Worm (Caenorhabditis elegans): ENCODE data around the gene twnk-1.

The twnk-1 gene

ce11 chrX:5828085-5828484 is 37.1 kb downstream of the twnk-1 start:
- peak; percentile 47 for TF ChIP-seq crh-2 (tag; optimal IDR thresholded peaks at IDR 0.05)
- TF ChIP-seq nhr-6 (tag; optimal IDR thresholded peaks at IDR 0.05): peak; percentile 43
- peak; percentile 13 for TF ChIP-seq lin-13 (GFP tag; optimal IDR thresholded peaks at IDR 0.05)
- peak; percentile 65 for TF ChIP-seq nhr-21 (tag; optimal IDR thresholded peaks at IDR 0.05)
- peak; percentile 55 for TF ChIP-seq fos-1 (tag; optimal IDR thresholded peaks at IDR 0.05)
- TF ChIP-seq ZK546.5 (tag; optimal IDR thresholded peaks at IDR 0.05): no peak
- no peak for TF ChIP-seq unc-39 (tag; optimal IDR thresholded peaks at IDR 0.05)
- peak; percentile 50 for TF ChIP-seq sma-3 (GFP tag; optimal IDR thresholded peaks at IDR 0.05)
- no peak for TF ChIP-seq R02D3.7 (tag; optimal IDR thresholded peaks at IDR 0.05)
- no peak for TF ChIP-seq Y55F3AM.14 (GFP tag; optimal IDR thresholded peaks at IDR 0.05)
- no peak for TF ChIP-seq aly-2 (tag; optimal IDR thresholded peaks at IDR 0.05)
- peak in 1 of 2 experiments; percentile 7 for TF ChIP-seq mdl-1 (tag; optimal IDR thresholded peaks at IDR 0.05)
- TF ChIP-seq blmp-1 (tag; optimal IDR thresholded peaks at IDR 0.05; ENCODE audit: insufficient read depth): peak; percentile 81
- TF ChIP-seq unc-55 (GFP tag; optimal IDR thresholded peaks at IDR 0.05): no peak
- TF ChIP-seq lin-39 (tag; optimal IDR thresholded peaks at IDR 0.05): no peak
- peak; percentile 77 for TF ChIP-seq ceh-16 (tag; optimal IDR thresholded peaks at IDR 0.05)
- peak in 1 of 2 experiments; percentile 21 for TF ChIP-seq lsy-2 (tag; optimal IDR thresholded peaks at IDR 0.05)
- TF ChIP-seq sma-9 (GFP tag; optimal IDR thresholded peaks at IDR 0.05): peak; percentile 70
- no peak for TF ChIP-seq sma-9 (tag; optimal IDR thresholded peaks at IDR 0.05)
- no peak for TF ChIP-seq nhr-237 (tag; optimal IDR thresholded peaks at IDR 0.05)
- TF ChIP-seq egl-27 (tag; optimal IDR thresholded peaks at IDR 0.05): peak; percentile 50
- TF ChIP-seq nhr-25 (tag; optimal IDR thresholded peaks at IDR 0.05): peak; percentile 88

ce11 chrX:5829175-5829574 is 38.2 kb downstream of the twnk-1 start, which contains the start of gene acp-5:
Gene acp-5, plus strand, starts transcription at chrX:5829435.
- TF ChIP-seq snpc-4 (tag; optimal IDR thresholded peaks at IDR 0.05) (no peak), fos-1 (tag; optimal IDR thresholded peaks at IDR 0.05) (peak; percentile 10)

DNA sequence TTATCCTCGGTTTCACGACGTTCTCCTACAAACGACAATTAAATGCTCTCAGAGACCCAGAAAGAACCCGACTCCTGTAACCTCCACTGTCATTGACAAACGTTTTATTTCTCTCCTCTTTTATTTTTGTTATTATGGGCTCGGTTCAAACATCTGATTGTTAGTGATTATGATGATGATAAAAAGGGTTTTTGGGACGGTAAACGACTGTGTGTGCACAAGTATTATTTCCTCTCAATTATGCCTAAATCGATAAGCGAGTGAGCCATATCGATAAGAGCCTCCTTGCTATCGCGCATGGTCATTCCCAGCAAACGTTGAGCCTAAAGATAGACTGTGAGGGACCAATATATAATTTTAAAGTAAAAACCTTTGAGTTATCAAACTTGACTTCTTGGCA is 40.8 kb downstream of the twnk-1 start:
- TF ChIP-seq nhr-21 (tag; optimal IDR thresholded peaks at IDR 0.05) (no peak), zag-1 (tag; optimal IDR thresholded peaks at IDR 0.05) (no peak), nhr-237 (tag; optimal IDR thresholded peaks at IDR 0.05) (no peak), fos-1 (tag; optimal IDR thresholded peaks at IDR 0.05) (peak; percentile 16)

DNA sequence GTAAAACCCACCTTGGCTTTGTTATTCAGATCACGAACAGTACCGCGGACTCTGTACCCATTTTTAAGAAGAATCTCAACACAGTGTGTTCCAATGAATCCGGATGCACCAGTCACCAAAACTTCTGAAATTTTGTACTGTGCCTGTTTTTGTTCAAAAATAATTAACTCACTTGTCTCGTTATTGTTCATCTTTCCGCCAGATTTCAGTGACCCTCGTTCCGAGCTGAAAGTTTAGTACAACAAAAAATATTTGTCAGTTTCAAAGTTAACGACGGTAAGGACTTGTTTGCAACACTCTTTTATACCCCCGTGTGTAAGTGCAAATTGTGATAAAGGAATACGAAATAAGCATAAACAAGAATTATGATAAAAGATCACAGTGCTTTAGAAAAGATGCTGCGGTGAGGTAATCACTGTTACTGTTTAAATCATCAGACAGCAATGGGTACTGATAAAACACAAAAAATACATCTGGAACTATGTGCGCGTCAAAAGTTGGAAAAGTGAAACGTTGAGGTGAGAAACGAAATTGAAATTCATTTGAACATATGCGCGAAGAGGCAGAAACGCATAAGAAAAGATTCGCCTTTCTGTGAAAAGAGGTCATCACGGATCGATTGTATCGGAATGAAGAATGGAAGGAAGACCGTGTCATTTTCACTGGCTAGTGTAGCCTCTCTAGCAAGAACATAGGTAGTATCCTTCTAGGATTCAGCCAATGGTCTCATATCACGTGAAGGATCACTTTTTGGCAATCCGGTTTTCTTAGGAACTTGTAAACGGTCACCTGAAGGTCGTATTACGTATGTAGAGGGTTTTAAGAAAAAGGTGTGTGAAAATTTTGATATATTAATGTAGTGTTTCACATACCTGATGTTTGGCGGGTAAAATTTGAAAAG is 43.8 kb downstream of the twnk-1 start, which contains the start of gene F13D11.4:
TSS of gene F13D11.4 (minus strand) at position 225 of the 901 bp plus-strand sequence.
- TF ChIP-seq sma-3 (GFP tag; optimal IDR thresholded peaks at IDR 0.05) (peak; percentile 51), Y55F3AM.14 (GFP tag; optimal IDR thresholded peaks at IDR 0.05) (no peak), elt-3 (tag; optimal IDR thresholded peaks at IDR 0.05) (no peak), nhr-25 (tag; optimal IDR thresholded peaks at IDR 0.05) (peak; percentile 27), blmp-1 (tag; optimal IDR thresholded peaks at IDR 0.05; ENCODE audit: insufficient read depth) (peak; percentile 25), sma-9 (GFP tag; optimal IDR thresholded peaks at IDR 0.05) (peak; percentile 38), sma-9 (tag; optimal IDR thresholded peaks at IDR 0.05) (no peak), nhr-21 (tag; optimal IDR thresholded peaks at IDR 0.05) (peak; percentile 58)

DNA sequence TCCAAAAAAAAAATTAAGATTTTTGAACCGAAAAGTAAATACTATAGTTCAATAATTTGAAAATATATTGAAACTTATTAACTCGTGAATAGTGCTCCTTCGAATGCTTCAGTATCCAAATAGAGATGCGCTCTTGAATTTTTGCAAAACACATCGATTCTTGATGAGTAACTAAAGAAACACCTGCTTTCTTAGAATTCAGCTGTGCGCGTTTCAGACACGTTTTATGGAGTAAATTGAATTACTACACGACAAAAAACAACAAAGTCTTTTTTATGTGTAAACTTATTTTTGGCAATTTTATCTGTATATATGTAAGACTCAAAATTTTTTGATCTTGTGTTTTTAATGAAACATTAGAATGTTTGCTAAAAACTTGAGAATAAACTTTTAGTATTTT is 45.5 kb downstream of the twnk-1 start:
- TF ChIP-seq lin-13 (GFP tag; optimal IDR thresholded peaks at IDR 0.05) (no peak), ztf-4 (tag; optimal IDR thresholded peaks at IDR 0.05) (no peak), nhr-10 (tag; optimal IDR thresholded peaks at IDR 0.05) (no peak), R02D3.7 (tag; optimal IDR thresholded peaks at IDR 0.05) (no peak), unc-39 (tag; optimal IDR thresholded peaks at IDR 0.05) (no peak), skn-1 (tag; optimal IDR thresholded peaks at IDR 0.05) (no peak), nhr-12 (tag; optimal IDR thresholded peaks at IDR 0.05) (no peak), crh-2 (tag; optimal IDR thresholded peaks at IDR 0.05) (no peak)

ce11 chrX:5837035-5837434 is 46.0 kb downstream of the twnk-1 start:
- TF ChIP-seq C34F6.9 (tag; optimal IDR thresholded peaks at IDR 0.05) (peak; percentile 49), nhr-11 (tag; optimal IDR thresholded peaks at IDR 0.05) (no peak), nhr-10 (tag; optimal IDR thresholded peaks at IDR 0.05) (no peak), nhr-237 (tag; optimal IDR thresholded peaks at IDR 0.05) (no peak), aly-2 (tag; optimal IDR thresholded peaks at IDR 0.05) (no peak), elt-1 (tag; optimal IDR thresholded peaks at IDR 0.05) (no peak), nhr-21 (tag; optimal IDR thresholded peaks at IDR 0.05) (no peak), nhr-23 (tag; optimal IDR thresholded peaks at IDR 0.05) (no peak), elt-3 (tag; optimal IDR thresholded peaks at IDR 0.05) (no peak), Y55F3AM.14 (GFP tag; optimal IDR thresholded peaks at IDR 0.05) (no peak), ZK546.5 (tag; optimal IDR thresholded peaks at IDR 0.05) (no peak), F13H6.1 (tag; optimal IDR thresholded peaks at IDR 0.05) (peak; percentile 69), sem-4 (tag; optimal IDR thresholded peaks at IDR 0.05) (peak; percentile 76), ztf-11 (tag; optimal IDR thresholded peaks at IDR 0.05) (no peak), R02D3.7 (tag; optimal IDR thresholded peaks at IDR 0.05) (no peak), nhr-6 (tag; optimal IDR thresholded peaks at IDR 0.05) (peak; percentile 15), unc-39 (tag; optimal IDR thresholded peaks at IDR 0.05) (no peak), lin-39 (tag; optimal IDR thresholded peaks at IDR 0.05) (no peak), unc-62 (GFP tag; optimal IDR thresholded peaks at IDR 0.05) (no peak), ceh-82 (tag; optimal IDR thresholded peaks at IDR 0.05) (no peak), ztf-1 (GFP tag; conservative IDR thresholded peaks at IDR 0.05) (no peak), egl-27 (tag; optimal IDR thresholded peaks at IDR 0.05) (no peak), nhr-25 (tag; optimal IDR thresholded peaks at IDR 0.05) (peak; percentile 52)

All from whole organism, L2 larva.